Fruit fly (Drosophila melanogaster): ENCODE measurements around the gene Fhos.

DNA sequence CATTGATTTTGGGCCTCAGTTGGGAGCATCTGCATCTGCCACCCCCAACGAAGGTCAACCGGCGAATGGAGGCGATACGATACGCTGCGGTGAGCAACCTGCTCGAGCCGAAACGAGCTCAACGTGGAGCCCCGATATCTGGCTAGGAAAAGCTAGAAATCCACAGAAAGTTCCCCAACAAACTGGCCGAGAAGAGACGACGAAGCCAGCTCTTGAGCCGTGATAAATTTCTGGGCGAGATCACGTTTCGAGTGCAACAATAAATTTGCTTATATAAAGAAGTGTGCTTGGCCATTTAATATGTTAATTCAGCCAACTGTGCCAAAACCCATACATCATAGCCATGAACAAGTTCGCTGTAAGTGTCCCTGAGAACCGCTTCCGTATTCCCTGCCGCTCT, 23.9 kb upstream of the Fhos start, which contains the start of gene Cp19:
- TF ChIP-seq CG34406 (GFP tag; optimal IDR thresholded peaks at IDR 0.05) (no peak), Smox (GFP tag; optimal IDR thresholded peaks at IDR 0.05) (no peak), Eip78C (GFP tag) (no peak), topi (GFP tag; optimal IDR thresholded peaks at IDR 0.05) (no peak)
